Worm (Caenorhabditis elegans) whole organism, L4/young adult: ENCODE data around the gene srd-42.

ENCODE experiments used
- W03F9.2 ChIP-seq: fragments of 150-350 bp; optimal IDR thresholded peaks from 2 replicates; lab custom pipeline; 2014; ENCODE audit warnings: missing biosample characterization, missing genetic modification characterization
- dao-5 ChIP-seq: sonication (generic microtip); optimal IDR thresholded peaks from 2 replicates; lab custom pipeline; 2016; ENCODE audit warnings: missing genotype, missing genetic modification characterization, moderate library complexity, missing compliant biosample characterization
- him-1 ChIP-seq: sonication (generic microtip); optimal IDR thresholded peaks from 2 replicates; lab custom pipeline; 2016; ENCODE audit warnings: missing genotype, missing genetic modification reagents, missing genetic modification characterization, missing compliant biosample characterization

DNA sequence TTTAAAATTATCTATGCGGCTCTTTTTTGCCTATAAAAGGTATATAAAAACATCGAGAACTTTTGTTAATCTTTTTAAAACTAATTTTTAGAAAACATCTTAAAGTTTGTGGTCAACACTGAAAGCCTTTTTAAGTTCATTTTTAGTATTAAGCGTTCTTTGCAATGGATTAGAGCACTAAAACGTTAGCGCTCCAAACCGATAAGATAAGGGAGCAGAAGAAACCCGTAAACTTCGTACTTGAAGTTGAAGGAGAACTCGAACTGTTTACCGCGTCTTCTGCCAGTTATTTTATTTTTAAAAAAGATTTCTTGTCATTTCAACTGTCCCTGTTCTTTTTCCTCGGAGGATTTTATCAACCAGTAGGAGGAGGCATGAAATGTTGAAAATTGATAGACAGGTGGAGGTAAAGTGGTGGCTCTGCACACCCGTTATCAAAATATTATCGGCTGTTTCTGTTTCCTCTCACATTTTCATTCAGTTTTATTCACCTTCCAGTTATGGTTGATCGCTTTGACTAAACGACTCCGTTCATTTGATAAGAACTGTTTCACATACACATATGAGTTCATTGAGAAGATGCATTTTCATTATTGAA is 35.9 kb upstream of the srd-42 start:
- TF ChIP-seq him-1 (tag; lab: Kevin White, UChicago) (no peak), W03F9.2 (no peak), dao-5 (tag; lab: Kevin White, UChicago) (no peak)
